Worm (Caenorhabditis elegans): ENCODE data around the gene ZC513.2.

DNA sequence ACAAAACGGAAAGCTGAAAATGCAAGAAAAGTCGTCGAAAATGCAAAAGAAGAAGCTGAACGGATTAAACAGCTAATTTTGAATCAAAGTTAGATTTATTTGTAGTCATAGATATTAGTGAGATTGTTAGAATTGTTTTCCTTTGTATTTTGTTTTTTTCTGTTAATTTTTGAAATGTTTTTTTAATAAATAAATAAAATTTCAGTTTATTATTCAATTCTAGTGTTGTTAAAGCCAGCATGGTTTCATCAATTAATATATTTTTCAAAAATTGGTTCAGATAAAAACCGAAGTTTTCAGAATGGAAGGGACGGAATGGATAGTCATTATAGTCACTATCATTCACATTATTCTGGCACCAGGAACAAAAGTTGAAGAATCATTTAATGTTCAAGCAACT is 19.4 kb upstream of the ZC513.2 start, which contains the start of gene algn-12:
- no peak for TF ChIP-seq ceh-9 (tag; optimal IDR thresholded peaks at IDR 0.05)
- no peak for TF ChIP-seq zag-1 (tag; optimal IDR thresholded peaks at IDR 0.05)
- no peak for TF ChIP-seq ama-1 (optimal IDR thresholded peaks at IDR 0.05)
